Worm (Caenorhabditis elegans) whole organism, L3 larva: ENCODE data around the gene F36H5.10.

Experiments
- ama-1 ChIP-seq: fragments of 150-350 bp; optimal IDR thresholded peaks from 2 replicates; lab custom pipeline; 2018
- ceh-28 ChIP-seq: fragments of 150-350 bp; optimal IDR thresholded peaks from 2 replicates; lab custom pipeline; 2014; ENCODE audit warnings: missing biosample characterization, missing genetic modification reagents, missing genetic modification characterization
- ceh-82 ChIP-seq: fragments of 150-350 bp; optimal IDR thresholded peaks from 2 replicates; lab custom pipeline; 2014; ENCODE audit warnings: missing biosample characterization, missing genetic modification characterization
- ceh-9 ChIP-seq: sonication (generic microtip); optimal IDR thresholded peaks from 2 replicates; lab custom pipeline; 2018; ENCODE audit warnings: missing biosample characterization, missing genetic modification characterization
- egl-5 ChIP-seq: fragments of 150-350 bp; optimal IDR thresholded peaks from 2 replicates; lab custom pipeline; 2017; ENCODE audit warnings: missing biosample characterization, missing genetic modification reagents, missing genetic modification characterization, inconsistent platforms
- elt-1 ChIP-seq: fragments of 150-350 bp; optimal IDR thresholded peaks from 2 replicates; lab custom pipeline; 2014; ENCODE audit warnings: missing biosample characterization, missing genetic modification characterization
- fkh-10 ChIP-seq: sonication (generic microtip); optimal IDR thresholded peaks from 2 replicates; lab custom pipeline; 2017; ENCODE audit warnings: missing biosample characterization, missing genetic modification reagents, missing genetic modification characterization
- fkh-2 ChIP-seq: fragments of 150-350 bp; optimal IDR thresholded peaks from 2 replicates; lab custom pipeline; 2014; ENCODE audit warnings: missing biosample characterization, missing genetic modification reagents, missing genetic modification characterization
- lin-39 ChIP-seq: fragments of 150-350 bp; optimal IDR thresholded peaks from 2 replicates; lab custom pipeline; 2018; ENCODE audit warnings: missing biosample characterization, missing genetic modification reagents, missing genetic modification characterization
- lsy-12 ChIP-seq: sonication (generic microtip); optimal IDR thresholded peaks from 2 replicates; lab custom pipeline; 2016; ENCODE audit warnings: mild to moderate bottlenecking, missing genetic modification characterization, missing compliant biosample characterization
- nhr-11 ChIP-seq: fragments of 150-350 bp; optimal IDR thresholded peaks from 2 replicates; lab custom pipeline; 2014; ENCODE audit warnings: missing biosample characterization, missing genetic modification characterization
- nhr-28 ChIP-seq: fragments of 150-350 bp; optimal IDR thresholded peaks from 2 replicates; lab custom pipeline; 2014; ENCODE audit warnings: missing biosample characterization, missing genetic modification characterization
- nhr-67 ChIP-seq: fragments of 150-350 bp; optimal IDR thresholded peaks from 2 replicates; lab custom pipeline; 2014; ENCODE audit warnings: missing biosample characterization, missing genetic modification characterization
- pha-4 ChIP-seq: fragments of 150-350 bp; optimal IDR thresholded peaks from 2 replicates; lab custom pipeline; 2014; ENCODE audit warnings: missing biosample characterization, missing genetic modification reagents, missing genetic modification characterization
- skn-1 ChIP-seq: fragments of 150-350 bp; optimal IDR thresholded peaks from 2 replicates; lab custom pipeline; 2014; ENCODE audit warnings: missing biosample characterization, missing genetic modification characterization
- snpc-4 ChIP-seq: fragments of 150-350 bp; optimal IDR thresholded peaks from 2 replicates; lab custom pipeline; 2014; ENCODE audit warnings: missing biosample characterization, missing genetic modification characterization
- unc-62 ChIP-seq: fragments of 150-350 bp; sonication (generic microtip); optimal IDR thresholded peaks from 4 replicates; lab custom pipeline; 2014; ENCODE audit warnings: missing biosample characterization, missing genetic modification reagents, missing genetic modification characterization
- zag-1 ChIP-seq: fragments of 150-350 bp; optimal IDR thresholded peaks from 2 replicates; lab custom pipeline; 2014; ENCODE audit warnings: missing biosample characterization, missing genetic modification characterization
- ztf-11 ChIP-seq: fragments of 150-350 bp; optimal IDR thresholded peaks from 2 replicates; lab custom pipeline; 2014; ENCODE audit warnings: missing biosample characterization, missing genetic modification characterization
- ztf-4 ChIP-seq: fragments of 150-350 bp; optimal IDR thresholded peaks from 2 replicates; lab custom pipeline; 2014; ENCODE audit warnings: missing biosample characterization, missing genetic modification characterization

The F36H5.10 gene

DNA sequence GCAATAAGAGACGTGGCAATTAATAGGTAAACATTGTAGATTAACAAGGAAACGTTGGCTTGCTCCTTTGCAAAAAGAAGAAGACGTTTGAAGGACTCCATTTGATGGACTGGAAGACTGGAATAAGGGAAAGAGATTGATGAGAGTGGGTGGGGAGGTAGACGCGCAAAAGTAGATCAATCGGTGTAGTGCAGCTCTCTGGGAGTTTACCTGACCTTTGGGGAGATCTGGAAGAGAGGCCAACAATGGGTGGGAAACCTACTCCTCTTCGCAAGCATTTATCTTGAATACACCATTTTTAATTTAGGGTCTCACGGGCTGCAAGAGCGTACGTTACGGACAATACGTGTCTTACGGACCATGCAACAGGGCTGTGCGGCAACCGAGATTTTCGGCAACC lies 49.2 kb downstream of the F36H5.10 start, which contains the start of gene C08F1.12:
Gene C08F1.12 (minus strand): TSS at position 101 of the 400 bp plus-strand sequence.
- TF ChIP-seq ceh-82 (tag; lab: Kevin White, UChicago) (no peak), ztf-4 (tag; lab: Kevin White, UChicago) (no peak), elt-1 (tag; lab: Kevin White, UChicago) (no peak), nhr-67 (tag; lab: Kevin White, UChicago) (no peak), snpc-4 (no peak), lin-39 (tag; lab: Kevin White, UChicago) (no peak), ceh-28 (tag; lab: Kevin White, UChicago) (no peak), lsy-12 (tag; lab: Kevin White, UChicago) (no peak), nhr-11 (tag; lab: Kevin White, UChicago) (no peak), zag-1 (no peak), unc-62 (no peak), egl-5 (no peak), ama-1 (lab: Kevin White, UChicago) (no peak), skn-1 (tag; lab: Kevin White, UChicago) (no peak), nhr-28 (tag; lab: Kevin White, UChicago) (no peak), pha-4 (tag; lab: Kevin White, UChicago) (no peak), ztf-11 (tag; lab: Kevin White, UChicago) (no peak), ceh-9 (tag; lab: Kevin White, UChicago) (no peak), fkh-10 (GFP tag; lab: Kevin White, UChicago) (no peak), fkh-2 (no peak)
